Fruit fly (Drosophila melanogaster): ENCODE data around the gene CG9837.

DNA sequence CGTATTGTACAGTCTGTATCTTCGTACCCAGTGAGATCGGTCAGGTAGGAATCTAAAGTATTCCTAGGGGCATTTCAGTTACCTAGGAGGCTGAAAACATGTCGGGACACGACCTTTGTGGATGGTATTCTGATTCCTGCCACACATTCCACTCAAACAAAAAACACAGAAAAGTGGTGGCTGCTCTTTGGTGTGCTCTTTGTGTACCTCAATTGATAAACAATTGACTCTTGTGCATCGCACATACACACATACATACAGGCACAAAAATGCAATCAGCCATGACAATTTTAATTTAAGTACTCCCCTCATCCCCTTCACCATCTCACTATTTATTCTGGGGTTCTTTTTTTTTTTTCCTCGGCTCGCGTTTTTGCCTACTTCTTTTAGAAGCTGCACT lies 34.8 kb upstream of the CG9837 start:
- TF ChIP-seq CG8478 (optimal IDR thresholded peaks at IDR 0.05) (no peak), psq (optimal IDR thresholded peaks at IDR 0.05) (no peak)
